Fruit fly (Drosophila melanogaster) whole organism, prepupa: ENCODE measurements around the gene Lcp65Aa.

ENCODE experiments used
- Blimp-1 ChIP-seq: fragments of 200-800 bp; sonication (Bioruptor generic); optimal IDR thresholded peaks from 3 replicates; lab custom pipeline; 2017; ENCODE audit warnings: missing biosample characterization, missing genetic modification characterization, mild to moderate bottlenecking, moderate library complexity, missing genetic modification reagents
- CG10669 ChIP-seq: fragments of 200-800 bp; sonication (Bioruptor generic); optimal IDR thresholded peaks from 3 replicates; lab custom pipeline; 2018; ENCODE audit warnings: missing biosample characterization, mild to moderate bottlenecking, missing genetic modification characterization, moderate library complexity
- CG11762 ChIP-seq: fragments of 200-800 bp; sonication (Bioruptor generic); optimal IDR thresholded peaks from 3 replicates; lab custom pipeline; 2016; ENCODE audit warnings: missing biosample characterization, missing genetic modification characterization; ENCODE audit not compliant: insufficient read depth
- CG15336 ChIP-seq: fragments of 200-800 bp; sonication (Bioruptor generic); IDR thresholded peaks from 2 replicates; pipeline ENCODE4 v1.3.6; 2022; ENCODE audit warnings: missing biosample characterization, missing genetic modification characterization
- CG1621 ChIP-seq: fragments of 200-800 bp; sonication (Bioruptor generic); optimal IDR thresholded peaks from 3 replicates; lab custom pipeline; 2018; ENCODE audit warnings: missing biosample characterization, mild to moderate bottlenecking, missing genetic modification characterization
- CG16779 ChIP-seq: fragments of 200-800 bp; sonication (Bioruptor generic); optimal IDR thresholded peaks from 3 replicates; lab custom pipeline; 2017; ENCODE audit warnings: missing biosample characterization, mild to moderate bottlenecking, missing genetic modification characterization
- CG3032 ChIP-seq: fragments of 200-800 bp; optimal IDR thresholded peaks from 2 replicates; lab custom pipeline; 2019; ENCODE audit warnings: missing biosample characterization, mild to moderate bottlenecking, missing genetic modification characterization, moderate library complexity
- CG3919 ChIP-seq: fragments of 200-800 bp; sonication (Bioruptor generic); optimal IDR thresholded peaks from 3 replicates; lab custom pipeline; 2016; ENCODE audit warnings: missing biosample characterization, missing genetic modification characterization
- CG6163 ChIP-seq: fragments of 200-800 bp; sonication (Bioruptor generic); IDR thresholded peaks from 3 replicates; pipeline ENCODE4 v1.3.6; 2022; ENCODE audit warnings: missing biosample characterization, missing genetic modification characterization
- CG6276 ChIP-seq: fragments of 200-800 bp; sonication (Bioruptor generic); optimal IDR thresholded peaks from 2 replicates; lab custom pipeline; 2017; ENCODE audit warnings: missing biosample characterization, mild to moderate bottlenecking, missing genetic modification characterization
- CG6792 ChIP-seq: fragments of 200-800 bp; sonication (Bioruptor generic); optimal IDR thresholded peaks from 3 replicates; lab custom pipeline; 2016; ENCODE audit warnings: missing biosample characterization, missing genetic modification characterization
- CG6808 ChIP-seq: fragments of 200-800 bp; sonication (Bioruptor generic); optimal IDR thresholded peaks from 3 replicates; lab custom pipeline; 2017; ENCODE audit warnings: missing biosample characterization, missing genetic modification characterization, mild to moderate bottlenecking, moderate library complexity, missing genetic modification reagents
- CG6854 ChIP-seq: fragments of 200-800 bp; sonication (Bioruptor generic); optimal IDR thresholded peaks from 2 replicates; lab custom pipeline; 2017; ENCODE audit warnings: missing biosample characterization, mild to moderate bottlenecking, missing genetic modification characterization
- CG7368 ChIP-seq: fragments of 200-800 bp; sonication (Bioruptor generic); optimal IDR thresholded peaks from 3 replicates; lab custom pipeline; 2016; ENCODE audit warnings: missing biosample characterization, missing genetic modification characterization
- CG8119 ChIP-seq: fragments of 200-800 bp; sonication (Bioruptor generic); IDR thresholded peaks from 3 replicates; pipeline ENCODE4 v1.3.6; 2022; ENCODE audit warnings: missing biosample characterization, missing genetic modification characterization
- CG8319 ChIP-seq: fragments of 200-800 bp; sonication (Bioruptor generic); optimal IDR thresholded peaks from 3 replicates; lab custom pipeline; 2016; ENCODE audit warnings: missing biosample characterization, missing genetic modification characterization
- CG8632 ChIP-seq: fragments of 200-800 bp; sonication (Bioruptor generic); optimal IDR thresholded peaks from 3 replicates; lab custom pipeline; 2016; ENCODE audit warnings: missing biosample characterization, missing genetic modification characterization
- CG9139 ChIP-seq: fragments of 200-800 bp; sonication (Bioruptor generic); optimal IDR thresholded peaks from 3 replicates; lab custom pipeline; 2017; ENCODE audit warnings: missing biosample characterization, mild to moderate bottlenecking, missing genetic modification characterization
- Eip75B ChIP-seq: fragments of 200-800 bp; sonication (Bioruptor generic); optimal IDR thresholded peaks from 3 replicates; lab custom pipeline; 2016; ENCODE audit warnings: missing biosample characterization, missing genetic modification characterization
- Eip78C ChIP-seq: fragments of 200-800 bp; sonication (Bioruptor generic); peaks from one replicate; lab custom pipeline; 2016; ENCODE audit warnings: missing biosample characterization, missing genetic modification characterization
- Eip93F ChIP-seq: fragments of 200-800 bp; sonication (Bioruptor generic); optimal IDR thresholded peaks from 2 replicates; lab custom pipeline; 2016; ENCODE audit warnings: missing biosample characterization, mild to moderate bottlenecking, missing genetic modification characterization
- Ets21C ChIP-seq: fragments of 200-800 bp; sonication (Bioruptor generic); optimal IDR thresholded peaks from 3 replicates; lab custom pipeline; 2016; ENCODE audit warnings: missing biosample characterization, missing genetic modification characterization
- Ets96B ChIP-seq: fragments of 200-800 bp; optimal IDR thresholded peaks from 2 replicates; lab custom pipeline; 2019; ENCODE audit warnings: missing biosample characterization, mild to moderate bottlenecking, missing genetic modification characterization, moderate library complexity
- Gug ChIP-seq: fragments of 200-800 bp; sonication (Bioruptor generic); IDR thresholded peaks from 2 replicates; pipeline ENCODE4 v1.3.6; 2022; ENCODE audit warnings: missing biosample characterization, missing genetic modification characterization
- Hr38 ChIP-seq: sonication (Bioruptor generic); optimal IDR thresholded peaks from 2 replicates; lab custom pipeline; 2016; ENCODE audit warnings: missing biosample characterization, missing genetic modification characterization
- Hr39 ChIP-seq: fragments of 200-800 bp; sonication (Bioruptor generic); optimal IDR thresholded peaks from 2 replicates; lab custom pipeline; 2016; ENCODE audit warnings: missing biosample characterization, missing genetic modification characterization
- Lpt ChIP-seq: fragments of 200-800 bp; sonication (Bioruptor generic); optimal IDR thresholded peaks from 3 replicates; lab custom pipeline; 2016; ENCODE audit warnings: missing biosample characterization, missing genetic modification characterization
- Met ChIP-seq: fragments of 200-800 bp; sonication (Bioruptor generic); optimal IDR thresholded peaks from 3 replicates; lab custom pipeline; 2016; ENCODE audit warnings: missing biosample characterization, missing genetic modification characterization
- OdsH ChIP-seq: fragments of 200-800 bp; sonication (Bioruptor generic); optimal IDR thresholded peaks from 3 replicates; lab custom pipeline; 2016; ENCODE audit warnings: missing biosample characterization, missing genetic modification characterization
- Sox15 ChIP-seq: fragments of 200-800 bp; sonication (Bioruptor generic); optimal IDR thresholded peaks from 3 replicates; lab custom pipeline; 2016; ENCODE audit warnings: missing biosample characterization, missing genetic modification characterization
- achi ChIP-seq: fragments of 200-800 bp; sonication (Bioruptor generic); optimal IDR thresholded peaks from 3 replicates; lab custom pipeline; 2016; ENCODE audit warnings: missing biosample characterization, missing genetic modification characterization
- acj6 ChIP-seq: fragments of 200-800 bp; sonication (Bioruptor generic); optimal IDR thresholded peaks from 3 replicates; lab custom pipeline; 2016; ENCODE audit warnings: missing biosample characterization, missing genetic modification characterization
- cyc ChIP-seq: fragments of 200-800 bp; sonication (Bioruptor generic); optimal IDR thresholded peaks from 3 replicates; lab custom pipeline; 2016; ENCODE audit warnings: missing biosample characterization, missing genetic modification characterization
- dac ChIP-seq: fragments of 200-800 bp; sonication (Bioruptor generic); optimal IDR thresholded peaks from 2 replicates; lab custom pipeline; 2017; ENCODE audit warnings: missing biosample characterization, mild to moderate bottlenecking, missing genetic modification characterization
- dsx ChIP-seq: fragments of 200-800 bp; optimal IDR thresholded peaks from 3 replicates; lab custom pipeline; 2019; ENCODE audit warnings: missing biosample characterization, mild to moderate bottlenecking, missing genetic modification characterization, moderate library complexity; ENCODE audit not compliant: poor library complexity, severe bottlenecking
- eg ChIP-seq: fragments of 200-800 bp; sonication (Bioruptor generic); IDR thresholded peaks from 3 replicates; pipeline ENCODE4 v1.3.6; 2022; ENCODE audit warnings: missing biosample characterization, missing genetic modification characterization
- esn ChIP-seq: fragments of 200-800 bp; sonication (Bioruptor generic); optimal IDR thresholded peaks from 2 replicates; lab custom pipeline; 2016; ENCODE audit warnings: missing biosample characterization, mild to moderate bottlenecking, missing genetic modification characterization, moderate library complexity
- fd59A ChIP-seq: fragments of 200-800 bp; sonication (Bioruptor generic); optimal IDR thresholded peaks from 2 replicates; lab custom pipeline; 2017; ENCODE audit warnings: missing biosample characterization, mild to moderate bottlenecking, missing genetic modification characterization, missing genetic modification reagents
- fd85E ChIP-seq: fragments of 200-800 bp; sonication (Bioruptor generic); optimal IDR thresholded peaks from 3 replicates; lab custom pipeline; 2016; ENCODE audit warnings: missing biosample characterization, missing genetic modification characterization
- net ChIP-seq: fragments of 200-800 bp; sonication (Bioruptor generic); optimal IDR thresholded peaks from 3 replicates; lab custom pipeline; 2016; ENCODE audit warnings: missing biosample characterization, missing genetic modification characterization
- pdm3 ChIP-seq: fragments of 200-800 bp; sonication (Bioruptor generic); optimal IDR thresholded peaks from 3 replicates; lab custom pipeline; 2016; ENCODE audit warnings: missing biosample characterization, missing genetic modification characterization
- spab ChIP-seq: fragments of 200-800 bp; sonication (Bioruptor generic); optimal IDR thresholded peaks from 2 replicates; lab custom pipeline; 2017; ENCODE audit warnings: missing biosample characterization, mild to moderate bottlenecking, missing genetic modification characterization, missing genetic modification reagents
- ss ChIP-seq, 2 experiments: fragments of 200-800 bp; sonication (Bioruptor generic); optimal IDR thresholded peaks; 2 replicates in 1 of 2; 3 replicates in 1 of 2; lab custom pipeline; 2017 to 2018; ENCODE audit warnings: mild to moderate bottlenecking in 2 of 2, missing biosample characterization in 2 of 2, missing genetic modification characterization in 2 of 2, moderate library complexity in 1 of 2
- vri ChIP-seq: fragments of 200-800 bp; sonication (Bioruptor generic); optimal IDR thresholded peaks from 3 replicates; lab custom pipeline; 2016; ENCODE audit warnings: missing biosample characterization, mild to moderate bottlenecking, missing genetic modification characterization

Lcp65Aa gene

dm6 chr3L:6154951-6155394 lies 3.9 kb downstream of the Lcp65Aa start:
- TF ChIP-seq CG6792 (GFP tag; lab: Kevin White, UChicago) (peak; percentile 12), CG16779 (tag; lab: Kevin White, UChicago) (peak; percentile 63), Met (GFP tag; lab: Kevin White, UChicago) (no peak), Lpt (GFP tag; lab: Kevin White, UChicago) (peak; percentile 31), CG6163 (GFP tag; lab: Robert Waterston, UW) (peak; percentile 82), Eip93F (GFP tag; lab: Kevin White, UChicago) (no peak), pdm3 (peak; percentile 15), CG9139 (GFP tag; lab: Kevin White, UChicago) (peak; percentile 88), CG3919 (GFP tag; lab: Kevin White, UChicago) (peak; percentile 37), eg (GFP tag; lab: Robert Waterston, UW) (peak; percentile 84), OdsH (GFP tag; lab: Kevin White, UChicago) (no peak), dac (GFP tag; lab: Kevin White, UChicago) (no peak), Eip75B (GFP tag; lab: Kevin White, UChicago) (peak; percentile 53), Blimp-1 (GFP tag; lab: Kevin White, UChicago) (peak; percentile 16), CG15336 (GFP tag; lab: Robert Waterston, UW) (peak; percentile 65), Hr38 (GFP tag; lab: Kevin White, UChicago) (no peak), Eip78C (GFP tag; lab: Kevin White, UChicago) (peak; percentile 73), CG8632 (GFP tag; lab: Kevin White, UChicago) (peak; percentile 49), Hr39 (no peak), CG6808 (peak; percentile 86), CG10669 (GFP tag; lab: Kevin White, UChicago) (peak; percentile 25), CG6854 (GFP tag; lab: Kevin White, UChicago) (no peak), spab (GFP tag; lab: Kevin White, UChicago) (peak; percentile 57), fd59A (GFP tag; lab: Kevin White, UChicago) (peak; percentile 20), net (GFP tag; lab: Kevin White, UChicago) (peak; percentile 59), Sox15 (GFP tag; lab: Kevin White, UChicago) (no peak), CG11762 (peak; percentile 30), ss (GFP tag; optimal IDR thresholded peaks at IDR 0.05; lab: Kevin White, UChicago) (peak; percentile 83 to 93), cyc (GFP tag; lab: Kevin White, UChicago) (no peak), vri (no peak), dsx (GFP tag; lab: Kevin White, UChicago) (peak; percentile 62), CG1621 (tag; lab: Kevin White, UChicago) (peak; percentile 57), acj6 (GFP tag; lab: Kevin White, UChicago) (no peak), CG6276 (peak; percentile 76), Gug (GFP tag; lab: Robert Waterston, UW) (no peak), Ets96B (peak; percentile 37), Ets21C (GFP tag; lab: Kevin White, UChicago) (no peak), achi (GFP tag; lab: Kevin White, UChicago) (no peak), fd85E (GFP tag; lab: Kevin White, UChicago) (no peak), CG8319 (GFP tag; lab: Kevin White, UChicago) (no peak), CG8119 (peak; percentile 77), CG7368 (GFP tag; lab: Kevin White, UChicago) (peak; percentile 51), CG3032 (tag; lab: Kevin White, UChicago) (peak; percentile 42), esn (GFP tag; lab: Kevin White, UChicago) (no peak)
